Worm (Caenorhabditis elegans): ENCODE results near the gene cul-2.

DNA sequence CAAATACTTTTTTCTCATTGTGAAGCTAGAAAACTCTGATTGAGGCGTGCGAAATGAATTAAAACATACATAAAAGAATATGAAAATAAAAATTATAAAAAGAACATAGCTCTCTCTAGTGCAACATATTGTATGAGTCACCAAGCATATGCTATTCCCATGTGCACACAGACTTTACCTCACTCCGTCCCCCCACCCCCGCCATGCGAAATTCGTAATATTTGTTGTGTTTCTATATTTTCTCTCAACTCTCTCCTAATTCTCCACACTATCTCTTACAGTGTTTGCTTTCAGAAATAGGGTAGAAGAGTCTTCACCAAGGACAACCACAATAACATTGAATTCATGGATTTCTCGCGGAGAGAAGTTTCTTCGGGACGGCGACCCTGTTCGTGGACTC, 45.6 kb downstream of the cul-2 start:
- no peak for TF ChIP-seq ces-1 (GFP tag; optimal IDR thresholded peaks at IDR 0.05)
- TF ChIP-seq nhr-237 (tag; optimal IDR thresholded peaks at IDR 0.05), result no peak
- TF ChIP-seq lim-7 (GFP tag; IDR thresholded peaks at IDR 0.05), result no peak
- no peak for TF ChIP-seq ztf-11 (tag; optimal IDR thresholded peaks at IDR 0.05)
- no peak for TF ChIP-seq lin-15B (tag; optimal IDR thresholded peaks at IDR 0.05)
- TF ChIP-seq lin-13 (GFP tag; optimal IDR thresholded peaks at IDR 0.05), result no peak
- TF ChIP-seq dve-1 (tag; optimal IDR thresholded peaks at IDR 0.05; ENCODE audit: insufficient read depth), result peak; percentile 69
- TF ChIP-seq F37D6.2 (tag; optimal IDR thresholded peaks at IDR 0.05), result no peak
- no peak for TF ChIP-seq fos-1 (tag; optimal IDR thresholded peaks at IDR 0.05)
- TF ChIP-seq unc-130 (GFP tag; optimal IDR thresholded peaks at IDR 0.05), result no peak
- no peak for TF ChIP-seq skn-1 (tag; optimal IDR thresholded peaks at IDR 0.05)
- TF ChIP-seq lin-39 (tag; optimal IDR thresholded peaks at IDR 0.05), result no peak
